Worm (Caenorhabditis elegans): Measurements from ENCODE around the gene rfc-2.

DNA sequence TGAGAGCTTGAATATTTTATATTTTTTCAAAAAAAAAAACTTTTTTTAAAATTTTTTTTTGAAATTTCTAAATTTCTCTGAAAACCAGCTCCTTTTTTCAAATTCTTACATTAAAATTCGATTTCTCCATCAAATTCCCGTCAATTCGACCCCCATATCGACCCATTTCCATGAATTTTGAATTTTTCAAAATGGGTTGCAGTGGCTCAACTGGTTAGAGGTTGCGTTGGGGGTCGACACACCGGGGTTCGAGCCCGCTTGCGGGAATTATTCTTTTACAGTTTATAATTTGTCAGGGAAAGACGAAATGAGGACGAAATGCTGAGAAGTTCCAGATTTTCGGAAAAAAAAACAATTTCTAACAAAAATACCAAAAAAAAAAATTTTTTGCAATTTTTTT, 47.0 kb downstream of the rfc-2 start:
- TF ChIP-seq T22C8.4 (GFP tag; IDR thresholded peaks at IDR 0.05): no peak
- TF ChIP-seq ref-1 (GFP tag; conservative IDR thresholded peaks at IDR 0.05): no peak
- TF ChIP-seq ztf-29 (GFP tag; IDR thresholded peaks at IDR 0.05): no peak
- TF ChIP-seq tab-1 (GFP tag; IDR thresholded peaks at IDR 0.05): no peak
- no peak for TF ChIP-seq ztf-23 (GFP tag; IDR thresholded peaks at IDR 0.05)
- TF ChIP-seq klf-2 (GFP tag; conservative IDR thresholded peaks at IDR 0.05): no peak

Data from whole organism, midembryonic.